Fruit fly (Drosophila melanogaster): Measurements from ENCODE around the gene Strump.

Strump gene

DNA sequence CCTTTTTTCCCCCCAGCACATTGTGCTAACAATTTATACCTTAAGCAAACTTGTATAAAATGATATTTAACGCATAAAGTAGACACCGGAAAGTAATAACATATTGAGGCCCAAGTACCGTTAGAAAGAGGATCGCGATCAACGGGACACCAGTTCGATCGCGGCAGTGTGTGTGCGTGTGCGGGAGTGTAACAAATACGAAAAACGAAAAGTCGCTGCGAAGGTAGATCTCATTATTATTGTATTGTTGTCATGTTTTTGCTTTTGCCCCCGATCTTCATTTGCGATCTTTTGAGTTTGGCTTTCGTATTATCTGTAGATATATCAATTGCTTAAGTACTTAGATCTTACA is 10.2 kb downstream of the Strump start (continued):
- TF ChIP-seq klu (GFP tag; IDR thresholded peaks at IDR 0.05) (no peak), Atf-2 (GFP tag; optimal IDR thresholded peaks at IDR 0.05) (no peak), Hmx (GFP tag; optimal IDR thresholded peaks at IDR 0.05) (no peak), CG6791 (GFP tag; IDR thresholded peaks at IDR 0.05; ENCODE audit: partially characterized antibody) (no peak), CG34422 (GFP tag; IDR thresholded peaks at IDR 0.05) (peak; percentile 3; the same call in 1 of the 3 replicates), ara (GFP tag; IDR thresholded peaks at IDR 0.05) (no peak), stc (GFP tag; IDR thresholded peaks at IDR 0.05) (0 out of 2 replicates have a peak, but pooled peaks have one; percentile 1), CG10321 (GFP tag; IDR thresholded peaks at IDR 0.05) (no peak), trem (tag; optimal IDR thresholded peaks at IDR 0.05) (no peak), CG6683 (GFP tag; optimal IDR thresholded peaks at IDR 0.05) (no peak), nom (GFP tag; optimal IDR thresholded peaks at IDR 0.05) (peak; percentile 9), sc (optimal IDR thresholded peaks at IDR 0.05) (no peak), sc (GFP tag; optimal IDR thresholded peaks at IDR 0.05) (no peak), MESR4 (GFP tag; optimal IDR thresholded peaks at IDR 0.05) (peak; percentile 60), CG1603 (tag; optimal IDR thresholded peaks at IDR 0.05) (peak; percentile 44), Rx (GFP tag; IDR thresholded peaks at IDR 0.05) (0 out of 2 replicates have a peak, but pooled peaks have one; percentile 3), CG11093 (GFP tag; IDR thresholded peaks at IDR 0.05) (no peak), Fer3 (tag; optimal IDR thresholded peaks at IDR 0.05) (no peak), dati (GFP tag; IDR thresholded peaks at IDR 0.05) (0 out of 2 replicates have a peak, but pooled peaks have one; percentile 5), danr (GFP tag; IDR thresholded peaks at IDR 0.05) (no peak), CG10209 (GFP tag; optimal IDR thresholded peaks at IDR 0.05) (no peak), CG7745 (tag; optimal IDR thresholded peaks at IDR 0.05) (no peak), Dll (GFP tag; IDR thresholded peaks at IDR 0.05; ENCODE audit: partially characterized antibody) (0 out of 4 replicates have a peak, but pooled peaks have one; percentile 8), dmrt11E (tag; optimal IDR thresholded peaks at IDR 0.05) (no peak), ftz-f1 (GFP tag; optimal IDR thresholded peaks at IDR 0.05) (no peak), peb (GFP tag; IDR thresholded peaks at IDR 0.05) (no peak)

- TF ChIP-seq grn (GFP tag; optimal IDR thresholded peaks at IDR 0.05) (peak; percentile 33), Ets65A (GFP tag) (peak; percentile 88), B-H2 (GFP tag; optimal IDR thresholded peaks at IDR 0.05) (no peak), CG2116 (GFP tag; optimal IDR thresholded peaks at IDR 0.05) (no peak), sug (tag; optimal IDR thresholded peaks at IDR 0.05) (peak; percentile 74), caup (GFP tag; optimal IDR thresholded peaks at IDR 0.05; ENCODE audit: severe bottlenecking) (peak; percentile 31), CG14441 (GFP tag; IDR thresholded peaks at IDR 0.05) (0 out of 2 replicates have a peak, but pooled peaks have one; percentile 9), chinmo (GFP tag; IDR thresholded peaks at IDR 0.05; ENCODE audit: partially characterized antibody) (0 out of 4 replicates have a peak, but pooled peaks have one; percentile 48), CG14667 (GFP tag; IDR thresholded peaks at IDR 0.05) (no peak), sd (tag; optimal IDR thresholded peaks at IDR 0.05) (peak; percentile 69), CG18476 (GFP tag; optimal IDR thresholded peaks at IDR 0.05) (no peak), toy (GFP tag; IDR thresholded peaks at IDR 0.05) (no peak), Hr78 (GFP tag; optimal IDR thresholded peaks at IDR 0.05) (peak in 1 of 2 experiments; percentile 6), lab (GFP tag; optimal IDR thresholded peaks at IDR 0.05) (peak; percentile 23), CG11696 (GFP tag; IDR thresholded peaks at IDR 0.05) (no peak), Fer2 (tag; optimal IDR thresholded peaks at IDR 0.05) (no peak), CG3995 (GFP tag; optimal IDR thresholded peaks at IDR 0.05) (peak; percentile 9), Med (GFP tag) (peak; percentile 77), exex (tag; optimal IDR thresholded peaks at IDR 0.05) (peak; percentile 85)
Measured at dm6 chr3L:16136819-16137553, 15.2 kb downstream of the Strump start.
